Worm (Caenorhabditis elegans) whole organism, L1 larva: ENCODE results near the gene H39E23.3.

Source experiments
- F16B12.6 ChIP-seq: fragments of 150-350 bp; optimal IDR thresholded peaks from 2 replicates; lab custom pipeline; 2014; ENCODE audit warnings: missing biosample characterization, missing genetic modification characterization
- Y116A8C.19 ChIP-seq: sonication (generic microtip); optimal IDR thresholded peaks from 2 replicates; lab custom pipeline; 2016; ENCODE audit warnings: missing compliant biosample characterization, missing genetic modification characterization, borderline replicate concordance
- aha-1 ChIP-seq: fragments of 150-350 bp; optimal IDR thresholded peaks from 2 replicates; lab custom pipeline; 2014; ENCODE audit warnings: missing biosample characterization, missing genetic modification characterization
- aly-2 ChIP-seq: fragments of 150-350 bp; optimal IDR thresholded peaks from 2 replicates; lab custom pipeline; 2014; ENCODE audit warnings: missing biosample characterization, missing genetic modification characterization
- ama-1 ChIP-seq: fragments of 150-350 bp; optimal IDR thresholded peaks from 2 replicates; lab custom pipeline; 2014
- ceh-63 ChIP-seq: fragments of 200-800 bp; sonication (Bioruptor generic); optimal IDR thresholded peaks from 2 replicates; lab custom pipeline; 2018; ENCODE audit warnings: mild to moderate bottlenecking, missing genetic modification characterization, missing compliant biosample characterization
- ceh-8 ChIP-seq: fragments of 200-800 bp; sonication (Bioruptor generic); optimal IDR thresholded peaks from 2 replicates; lab custom pipeline; 2018; ENCODE audit warnings: mild to moderate bottlenecking, missing genetic modification characterization, moderate library complexity, missing compliant biosample characterization
- ceh-88 ChIP-seq: fragments of 200-800 bp; sonication (Bioruptor generic); IDR thresholded peaks from 2 replicates; pipeline ENCODE4 v1.3.6; 2022; ENCODE audit warnings: missing genetic modification characterization, missing compliant biosample characterization
- ceh-90 ChIP-seq: sonication (generic microtip); optimal IDR thresholded peaks from 2 replicates; lab custom pipeline; 2016; ENCODE audit warnings: missing genetic modification characterization, missing compliant biosample characterization
- ces-1 ChIP-seq: fragments of 150-350 bp; optimal IDR thresholded peaks from 2 replicates; lab custom pipeline; 2014; ENCODE audit warnings: missing biosample characterization, missing genetic modification reagents, missing genetic modification characterization
- dsc-1 ChIP-seq: sonication (generic microtip); optimal IDR thresholded peaks from 2 replicates; lab custom pipeline; 2016; ENCODE audit warnings: mild to moderate bottlenecking, missing genetic modification characterization, missing compliant biosample characterization
- efl-1 ChIP-seq, 4 experiments: fragments of 150-350 bp; optimal IDR thresholded peaks in 3 of 4; peaks in 1 of 4; 1 replicate in 1 of 4; 2 replicates in 3 of 4; lab custom pipeline; 2014; ENCODE audit warnings: missing biosample characterization in 2 of 4, missing genetic modification characterization in 2 of 4, missing genetic modification reagents in 2 of 4
- egl-27 ChIP-seq, 2 experiments: fragments of 150-350 bp in 1 of 2; sonication (generic microtip); optimal IDR thresholded peaks; 3 replicates each; lab custom pipeline; 2017 to 2018; ENCODE audit warnings: missing biosample characterization in 2 of 2, missing genetic modification characterization in 2 of 2, missing genetic modification reagents in 2 of 2
- elt-2 ChIP-seq: sonication (generic microtip); optimal IDR thresholded peaks from 2 replicates; lab custom pipeline; 2016; ENCODE audit warnings: missing genetic modification characterization, mild to moderate bottlenecking, inconsistent platforms, missing compliant biosample characterization, missing genetic modification reagents
- ets-5 ChIP-seq: fragments of 200-800 bp; sonication (Bioruptor generic); IDR thresholded peaks from 2 replicates; pipeline ENCODE4 v1.3.6; 2022; ENCODE audit warnings: missing genetic modification characterization, missing compliant biosample characterization
- fkh-10 ChIP-seq: sonication (generic microtip); optimal IDR thresholded peaks from 2 replicates; lab custom pipeline; 2017; ENCODE audit warnings: missing biosample characterization, missing genetic modification reagents, missing genetic modification characterization
- fkh-4 ChIP-seq: sonication (generic microtip); optimal IDR thresholded peaks from 2 replicates; lab custom pipeline; 2016; ENCODE audit warnings: missing compliant biosample characterization, missing genetic modification characterization, borderline replicate concordance
- hlh-4 ChIP-seq: sonication (generic microtip); optimal IDR thresholded peaks from 2 replicates; lab custom pipeline; 2016; ENCODE audit warnings: mild to moderate bottlenecking, missing genetic modification characterization, missing compliant biosample characterization
- hpl-2 ChIP-seq: fragments of 150-350 bp; optimal IDR thresholded peaks from 2 replicates; lab custom pipeline; 2014; ENCODE audit warnings: missing biosample characterization, missing genetic modification reagents, missing genetic modification characterization
- irx-1 ChIP-seq: sonication (generic microtip); optimal IDR thresholded peaks from 2 replicates; lab custom pipeline; 2016; ENCODE audit warnings: missing genetic modification characterization, missing compliant biosample characterization
- isw-1 ChIP-seq: fragments of 200-800 bp; sonication (Bioruptor generic); IDR thresholded peaks from 2 replicates; pipeline ENCODE4 v1.3.6; 2022; ENCODE audit warnings: missing genetic modification characterization, missing compliant biosample characterization
- lin-13 ChIP-seq: fragments of 150-350 bp; optimal IDR thresholded peaks from 2 replicates; lab custom pipeline; 2014; ENCODE audit warnings: missing biosample characterization, missing genetic modification reagents, missing genetic modification characterization
- lin-15B ChIP-seq: fragments of 150-350 bp; sonication (generic microtip); optimal IDR thresholded peaks from 3 replicates; lab custom pipeline; 2014; ENCODE audit warnings: missing biosample characterization, missing genetic modification characterization
- lir-3 ChIP-seq: sonication (generic microtip); optimal IDR thresholded peaks from 2 replicates; lab custom pipeline; 2016; ENCODE audit warnings: mild to moderate bottlenecking, missing genetic modification characterization, moderate library complexity, missing compliant biosample characterization; ENCODE audit not compliant: poor library complexity
- lsy-2 ChIP-seq, 2 experiments: fragments of 150-350 bp; optimal IDR thresholded peaks; 2 replicates each; lab custom pipeline; 2014; ENCODE audit warnings: missing biosample characterization in 2 of 2, missing genetic modification characterization in 2 of 2
- mab-9 ChIP-seq: fragments of 200-800 bp; sonication (Bioruptor generic); IDR thresholded peaks from 2 replicates; pipeline ENCODE4 v1.3.6; 2022; ENCODE audit warnings: missing genetic modification reagents, missing genetic modification characterization, missing compliant biosample characterization
- mdl-1 ChIP-seq, 2 experiments: fragments of 150-350 bp; optimal IDR thresholded peaks; 2 replicates each; lab custom pipeline; 2014 to 2017; ENCODE audit warnings: missing biosample characterization in 2 of 2, missing genetic modification characterization in 2 of 2, inconsistent platforms in 1 of 2
- mep-1 ChIP-seq: fragments of 150-350 bp; optimal IDR thresholded peaks from 2 replicates; lab custom pipeline; 2014; ENCODE audit warnings: missing biosample characterization, missing genetic modification characterization
- nhr-11 ChIP-seq: fragments of 150-350 bp; optimal IDR thresholded peaks from 2 replicates; lab custom pipeline; 2014; ENCODE audit warnings: missing biosample characterization, missing genetic modification characterization
- nhr-19 ChIP-seq: fragments of 200-800 bp; sonication (Bioruptor generic); conservative IDR thresholded peaks from 2 replicates; pipeline ENCODE4 v1.3.6; 2022; ENCODE audit warnings: missing genetic modification characterization, missing compliant biosample characterization
- nhr-20 ChIP-seq: sonication (generic microtip); optimal IDR thresholded peaks from 2 replicates; lab custom pipeline; 2016; ENCODE audit warnings: mild to moderate bottlenecking, missing genetic modification characterization, missing compliant biosample characterization
- nhr-28 ChIP-seq: fragments of 150-350 bp; optimal IDR thresholded peaks from 2 replicates; lab custom pipeline; 2014; ENCODE audit warnings: missing biosample characterization, missing genetic modification characterization
- nhr-47 ChIP-seq: sonication (generic microtip); optimal IDR thresholded peaks from 2 replicates; lab custom pipeline; 2016; ENCODE audit warnings: mild to moderate bottlenecking, missing genetic modification characterization, moderate library complexity, missing compliant biosample characterization
- nhr-71 ChIP-seq: sonication (generic microtip); optimal IDR thresholded peaks from 2 replicates; lab custom pipeline; 2016; ENCODE audit warnings: mild to moderate bottlenecking, missing genetic modification characterization, moderate library complexity, missing compliant biosample characterization
- nhr-76 ChIP-seq: sonication (generic microtip); optimal IDR thresholded peaks from 2 replicates; lab custom pipeline; 2017; ENCODE audit warnings: missing biosample characterization, missing genetic modification characterization
- nhr-77 ChIP-seq: fragments of 150-350 bp; optimal IDR thresholded peaks from 2 replicates; lab custom pipeline; 2014; ENCODE audit warnings: missing biosample characterization, missing genetic modification characterization
- nhr-84 ChIP-seq: sonication (generic microtip); optimal IDR thresholded peaks from 2 replicates; lab custom pipeline; 2017; ENCODE audit warnings: missing biosample characterization, missing genetic modification characterization
- nhr-85 ChIP-seq: sonication (generic microtip); peaks from one replicate; lab custom pipeline; 2016; ENCODE audit warnings: missing genetic modification characterization, inconsistent platforms, missing compliant biosample characterization
- nhr-90 ChIP-seq: sonication (generic microtip); optimal IDR thresholded peaks from 2 replicates; lab custom pipeline; 2016; ENCODE audit warnings: mild to moderate bottlenecking, missing genetic modification characterization, missing compliant biosample characterization; ENCODE audit not compliant: poor library complexity
- pag-3 ChIP-seq: sonication (generic microtip); optimal IDR thresholded peaks from 2 replicates; lab custom pipeline; 2017; ENCODE audit warnings: missing genetic modification characterization, mild to moderate bottlenecking, missing compliant biosample characterization, antibody characterized with exemption, borderline replicate concordance; ENCODE audit not compliant: insufficient read depth
- pqm-1 ChIP-seq: sonication (generic microtip); optimal IDR thresholded peaks from 3 replicates; lab custom pipeline; 2017; ENCODE audit warnings: missing biosample characterization, missing genetic modification characterization
- snu-23 ChIP-seq: sonication (generic microtip); optimal IDR thresholded peaks from 2 replicates; lab custom pipeline; 2016; ENCODE audit warnings: missing genetic modification characterization, missing compliant biosample characterization
- sox-4 ChIP-seq: sonication (generic microtip); optimal IDR thresholded peaks from 2 replicates; lab custom pipeline; 2016; ENCODE audit warnings: missing genetic modification characterization, missing compliant biosample characterization
- sptf-1 ChIP-seq: fragments of 150-350 bp; optimal IDR thresholded peaks from 2 replicates; lab custom pipeline; 2014; ENCODE audit warnings: missing biosample characterization, missing genetic modification characterization
- tlp-1 ChIP-seq: fragments of 150-350 bp; optimal IDR thresholded peaks from 2 replicates; lab custom pipeline; 2014; ENCODE audit warnings: missing biosample characterization, missing genetic modification characterization
- unc-130 ChIP-seq: fragments of 150-350 bp; optimal IDR thresholded peaks from 2 replicates; lab custom pipeline; 2017; ENCODE audit warnings: missing biosample characterization, missing genetic modification characterization, inconsistent platforms
- unc-30 ChIP-seq: sonication (generic microtip); optimal IDR thresholded peaks from 2 replicates; lab custom pipeline; 2017; ENCODE audit warnings: missing biosample characterization, missing genetic modification characterization
- unc-86 ChIP-seq: sonication (generic microtip); optimal IDR thresholded peaks from 2 replicates; lab custom pipeline; 2016; ENCODE audit warnings: missing genetic modification characterization, missing compliant biosample characterization
- unc-98 ChIP-seq: fragments of 200-800 bp; sonication (Bioruptor generic); IDR thresholded peaks from 2 replicates; pipeline ENCODE4 v1.3.6; 2022; ENCODE audit warnings: missing genetic modification characterization, missing compliant biosample characterization
- xbp-1 ChIP-seq: sonication (generic microtip); optimal IDR thresholded peaks from 2 replicates; lab custom pipeline; 2016; ENCODE audit warnings: missing genetic modification characterization, missing compliant biosample characterization
- ztf-11 ChIP-seq, 2 experiments: sonication (generic microtip); optimal IDR thresholded peaks; 2 replicates each; lab custom pipeline; 2016 to 2017; ENCODE audit warnings: missing genetic modification characterization in 2 of 2, missing biosample characterization in 1 of 2, missing compliant biosample characterization in 1 of 2

Gene H39E23.3

DNA sequence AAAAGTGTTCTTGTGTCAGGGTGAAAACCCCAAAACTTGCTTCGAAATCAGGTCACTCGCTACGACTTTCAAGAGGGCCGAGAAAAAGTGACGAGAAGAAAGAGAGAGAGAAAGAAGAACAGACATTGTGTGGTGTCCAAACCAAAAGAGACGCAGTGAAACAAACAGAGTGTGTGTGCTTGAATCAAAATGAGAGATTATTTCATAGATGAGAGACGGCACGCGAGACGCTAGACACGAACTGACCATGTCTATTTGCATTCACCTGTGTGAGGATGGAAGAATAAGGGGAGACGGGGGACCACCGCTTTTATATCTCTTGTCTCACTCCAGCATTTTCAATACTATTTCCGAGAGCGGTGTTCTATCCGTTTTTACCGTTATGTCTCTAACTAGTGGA, 28.5 kb downstream of the H39E23.3 start (continued):
- TF ChIP-seq pag-3 (tag; lab: Kevin White, UChicago) (no peak), ets-5 (GFP tag; lab: Robert Waterston, UW) (no peak), ceh-63 (GFP tag; lab: Kevin White, UChicago) (no peak), efl-1 (optimal IDR thresholded peaks at IDR 0.05; lab: Kevin White, UChicago) (peak; percentile 60 to 72), efl-1 (GFP tag; optimal IDR thresholded peaks at IDR 0.05 in 1 of 2; lab: Kevin White, UChicago) (peak; percentile 16 to 94), nhr-84 (no peak), snu-23 (GFP tag; lab: Kevin White, UChicago) (peak; percentile 82), nhr-20 (peak; percentile 82), hpl-2 (no peak), lin-15B (no peak), ceh-8 (GFP tag; lab: Kevin White, UChicago) (peak; percentile 65), irx-1 (tag; lab: Kevin White, UChicago) (peak; percentile 45), pqm-1 (tag; lab: Kevin White, UChicago) (no peak), sptf-1 (tag; lab: Kevin White, UChicago) (no peak), aha-1 (no peak), hlh-4 (tag; lab: Kevin White, UChicago) (no peak), nhr-71 (tag; lab: Kevin White, UChicago) (peak; percentile 79), unc-130 (tag; lab: Kevin White, UChicago) (no peak), lir-3 (peak; percentile 24), ama-1 (lab: Kevin White, UChicago) (peak; percentile 24), nhr-77 (tag; lab: Kevin White, UChicago) (peak; percentile 82), unc-98 (GFP tag; lab: Robert Waterston, UW) (no peak), nhr-19 (GFP tag; lab: Robert Waterston, UW) (peak; percentile 59), elt-2 (peak; percentile 25), ceh-90 (tag; lab: Kevin White, UChicago) (no peak), mdl-1 (tag; optimal IDR thresholded peaks at IDR 0.05; lab: Kevin White, UChicago) (peak in 1 of 2 experiments; percentile 89), lin-13 (peak; percentile 63), nhr-28 (tag; lab: Kevin White, UChicago) (no peak), ces-1 (GFP tag; lab: Kevin White, UChicago) (no peak), aly-2 (tag; lab: Kevin White, UChicago) (no peak), nhr-90 (tag; lab: Kevin White, UChicago) (peak; percentile 49), Y116A8C.19 (tag; lab: Kevin White, UChicago) (no peak), dsc-1 (tag; lab: Kevin White, UChicago) (no peak), lsy-2 (tag; optimal IDR thresholded peaks at IDR 0.05; lab: Kevin White, UChicago) (peak; percentile 32 to 80), xbp-1 (peak; percentile 46), fkh-4 (tag; lab: Kevin White, UChicago) (no peak), nhr-85 (peak; percentile 94), nhr-47 (peak; percentile 70), unc-86 (tag; lab: Kevin White, UChicago) (no peak), ztf-11 (tag; optimal IDR thresholded peaks at IDR 0.05; lab: Kevin White, UChicago) (peak in 1 of 2 experiments; percentile 2), nhr-76 (tag; lab: Kevin White, UChicago) (no peak), mab-9 (GFP tag; lab: Robert Waterston, UW) (no peak), F16B12.6 (tag; lab: Kevin White, UChicago) (no peak), egl-27 (tag; optimal IDR thresholded peaks at IDR 0.05; lab: Kevin White, UChicago) (peak in 1 of 2 experiments; percentile 73), isw-1 (GFP tag; lab: Robert Waterston, UW) (no peak; the same call in 1 of the 2 replicates), unc-30 (tag; lab: Kevin White, UChicago) (no peak), fkh-10 (GFP tag; lab: Kevin White, UChicago) (no peak), mep-1 (tag; lab: Kevin White, UChicago) (peak; percentile 61), tlp-1 (no peak), ceh-88 (GFP tag; lab: Robert Waterston, UW) (no peak), sox-4 (no peak), nhr-11 (tag; lab: Kevin White, UChicago) (no peak)
